Worm (Caenorhabditis elegans) whole organism, mixed stage, embryonic: ENCODE data around the gene F21A3.4.

Source experiments
- M03D4.4 ChIP-seq: sonication (generic microtip); optimal IDR thresholded peaks from 2 replicates; lab custom pipeline; 2017; ENCODE audit warnings: mild to moderate bottlenecking, missing genetic modification characterization, missing compliant biosample characterization
- bed-3 ChIP-seq: fragments of 200-800 bp; sonication (Bioruptor generic); optimal IDR thresholded peaks from 3 replicates; lab custom pipeline; 2018; ENCODE audit warnings: mild to moderate bottlenecking, missing genetic modification characterization, moderate library complexity, missing compliant biosample characterization
- blmp-1 ChIP-seq: fragments of 150-350 bp; optimal IDR thresholded peaks from 2 replicates; lab custom pipeline; 2014; ENCODE audit warnings: missing biosample characterization, missing genetic modification characterization
- ceh-39 ChIP-seq: fragments of 150-350 bp; optimal IDR thresholded peaks from 2 replicates; lab custom pipeline; 2014; ENCODE audit warnings: missing biosample characterization, missing genetic modification characterization
- ceh-43 ChIP-seq: fragments of 200-800 bp; sonication (Bioruptor generic); optimal IDR thresholded peaks from 2 replicates; lab custom pipeline; 2018; ENCODE audit warnings: mild to moderate bottlenecking, missing genetic modification characterization, moderate library complexity, missing compliant biosample characterization
- ceh-83 ChIP-seq: fragments of 200-800 bp; sonication (Bioruptor generic); optimal IDR thresholded peaks from 2 replicates; lab custom pipeline; 2018; ENCODE audit warnings: mild to moderate bottlenecking, missing genetic modification characterization, missing compliant biosample characterization
- ces-1 ChIP-seq: fragments of 150-350 bp; optimal IDR thresholded peaks from 2 replicates; lab custom pipeline; 2014; ENCODE audit warnings: missing biosample characterization, missing genetic modification reagents, missing genetic modification characterization
- cnd-1 ChIP-seq: fragments of 200-800 bp; sonication (Bioruptor generic); optimal IDR thresholded peaks from 2 replicates; lab custom pipeline; 2018; ENCODE audit warnings: mild to moderate bottlenecking, missing genetic modification characterization, missing compliant biosample characterization
- drap-1 ChIP-seq: fragments of 200-800 bp; sonication (Bioruptor generic); optimal IDR thresholded peaks from 3 replicates; lab custom pipeline; 2018; ENCODE audit warnings: mild to moderate bottlenecking, missing genetic modification characterization, missing compliant biosample characterization
- elt-1 ChIP-seq: sonication (generic microtip); optimal IDR thresholded peaks from 2 replicates; lab custom pipeline; 2017; ENCODE audit warnings: missing genetic modification characterization, mild to moderate bottlenecking, missing compliant biosample characterization, antibody characterized with exemption, moderate library complexity, borderline replicate concordance; ENCODE audit not compliant: insufficient read depth
- elt-3 ChIP-seq: fragments of 150-350 bp; optimal IDR thresholded peaks from 2 replicates; lab custom pipeline; 2014; ENCODE audit warnings: missing biosample characterization, missing genetic modification characterization
- flh-1 ChIP-seq: fragments of 200-800 bp; sonication (Bioruptor generic); optimal IDR thresholded peaks from 2 replicates; lab custom pipeline; 2018; ENCODE audit warnings: mild to moderate bottlenecking, missing genetic modification characterization, moderate library complexity, missing compliant biosample characterization
- ham-2 ChIP-seq: fragments of 200-800 bp; sonication (Bioruptor generic); optimal IDR thresholded peaks from 2 replicates; lab custom pipeline; 2018; ENCODE audit warnings: mild to moderate bottlenecking, missing genetic modification characterization, missing compliant biosample characterization
- hlh-1 ChIP-seq: fragments of 150-350 bp; optimal IDR thresholded peaks from 2 replicates; lab custom pipeline; 2014; ENCODE audit warnings: missing biosample characterization, missing genetic modification reagents, missing genetic modification characterization
- lin-13 ChIP-seq: fragments of 150-350 bp; optimal IDR thresholded peaks from 2 replicates; lab custom pipeline; 2014; ENCODE audit warnings: missing biosample characterization, missing genetic modification characterization
- lin-32 ChIP-seq: fragments of 200-800 bp; sonication (Bioruptor generic); optimal IDR thresholded peaks from 2 replicates; lab custom pipeline; 2018; ENCODE audit warnings: mild to moderate bottlenecking, missing genetic modification characterization, missing compliant biosample characterization
- lsy-2 ChIP-seq: fragments of 150-350 bp; optimal IDR thresholded peaks from 2 replicates; lab custom pipeline; 2014; ENCODE audit warnings: missing biosample characterization, missing genetic modification characterization
- mab-5 ChIP-seq: fragments of 150-350 bp; optimal IDR thresholded peaks from 2 replicates; lab custom pipeline; 2014; ENCODE audit warnings: missing biosample characterization, missing genetic modification characterization
- mep-1 ChIP-seq: fragments of 150-350 bp; optimal IDR thresholded peaks from 2 replicates; lab custom pipeline; 2017; ENCODE audit warnings: missing biosample characterization, missing genetic modification reagents, missing genetic modification characterization, inconsistent platforms
- mls-2 ChIP-seq: sonication (generic microtip); optimal IDR thresholded peaks from 2 replicates; lab custom pipeline; 2016; ENCODE audit warnings: mild to moderate bottlenecking, missing genetic modification characterization, moderate library complexity, missing compliant biosample characterization
- nhr-12 ChIP-seq: fragments of 150-350 bp; optimal IDR thresholded peaks from 2 replicates; lab custom pipeline; 2014; ENCODE audit warnings: missing biosample characterization, missing genetic modification characterization
- nhr-2 ChIP-seq: fragments of 150-350 bp; optimal IDR thresholded peaks from 2 replicates; lab custom pipeline; 2014; ENCODE audit warnings: missing biosample characterization, missing genetic modification characterization
- nhr-237 ChIP-seq: fragments of 150-350 bp; optimal IDR thresholded peaks from 2 replicates; lab custom pipeline; 2014; ENCODE audit warnings: missing biosample characterization, missing genetic modification characterization
- nhr-28 ChIP-seq: fragments of 150-350 bp; optimal IDR thresholded peaks from 2 replicates; lab custom pipeline; 2014; ENCODE audit warnings: missing biosample characterization, missing genetic modification characterization
- nhr-76 ChIP-seq: sonication (generic microtip); optimal IDR thresholded peaks from 2 replicates; lab custom pipeline; 2017; ENCODE audit warnings: missing biosample characterization, missing genetic modification characterization
- pha-4 ChIP-seq: fragments of 150-350 bp; optimal IDR thresholded peaks from 2 replicates; lab custom pipeline; 2018; ENCODE audit warnings: missing biosample characterization, missing genetic modification reagents, missing genetic modification characterization
- sem-2 ChIP-seq: fragments of 200-800 bp; sonication (Bioruptor generic); optimal IDR thresholded peaks from 2 replicates; lab custom pipeline; 2018; ENCODE audit warnings: mild to moderate bottlenecking, missing genetic modification characterization, missing compliant biosample characterization
- snpc-4 ChIP-seq: fragments of 150-350 bp; optimal IDR thresholded peaks from 2 replicates; lab custom pipeline; 2014; ENCODE audit warnings: missing biosample characterization, missing genetic modification characterization
- sptf-1 ChIP-seq: sonication (generic microtip); optimal IDR thresholded peaks from 2 replicates; lab custom pipeline; 2017; ENCODE audit warnings: mild to moderate bottlenecking, missing genetic modification characterization, moderate library complexity, missing compliant biosample characterization
- tbx-8 ChIP-seq: fragments of 200-800 bp; sonication (Bioruptor generic); optimal IDR thresholded peaks from 2 replicates; lab custom pipeline; 2018; ENCODE audit warnings: mild to moderate bottlenecking, missing genetic modification characterization, moderate library complexity, missing compliant biosample characterization
- unc-120 ChIP-seq: sonication (generic microtip); optimal IDR thresholded peaks from 2 replicates; lab custom pipeline; 2017; ENCODE audit warnings: missing genetic modification characterization, missing compliant biosample characterization; ENCODE audit not compliant: poor library complexity, severe bottlenecking
- unc-39 ChIP-seq: fragments of 150-350 bp; optimal IDR thresholded peaks from 2 replicates; lab custom pipeline; 2014; ENCODE audit warnings: missing biosample characterization, missing genetic modification characterization
- unc-62 ChIP-seq: fragments of 150-350 bp; optimal IDR thresholded peaks from 2 replicates; lab custom pipeline; 2014; ENCODE audit warnings: missing biosample characterization, missing genetic modification reagents, missing genetic modification characterization
- zip-8 ChIP-seq: fragments of 150-350 bp; optimal IDR thresholded peaks from 2 replicates; lab custom pipeline; 2014; ENCODE audit warnings: missing biosample characterization, missing genetic modification characterization
- ztf-11 ChIP-seq: fragments of 150-350 bp; optimal IDR thresholded peaks from 2 replicates; lab custom pipeline; 2014; ENCODE audit warnings: missing biosample characterization, missing genetic modification characterization

F21A3.4 gene

DNA sequence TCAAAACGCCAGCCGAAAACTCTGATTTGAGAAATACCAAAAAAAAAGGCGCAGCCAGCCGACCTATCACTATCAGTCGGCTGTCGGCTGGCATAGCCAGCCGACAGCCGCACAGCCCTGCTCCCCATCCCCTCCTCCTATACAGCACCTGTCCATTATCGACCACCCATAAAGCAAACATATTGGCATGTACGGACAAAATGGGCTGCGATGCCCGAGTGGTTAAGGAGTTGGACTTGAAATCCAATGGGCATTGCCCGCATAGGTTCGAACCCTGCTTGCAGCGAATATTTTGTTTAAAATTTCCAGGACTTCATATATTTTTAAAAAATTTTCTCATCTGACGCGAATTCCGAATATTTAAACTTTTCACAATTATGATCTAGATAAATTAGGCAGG is 14.0 kb downstream of the F21A3.4 start:
- no peak for TF ChIP-seq sptf-1
- TF ChIP-seq drap-1 (GFP tag; lab: Kevin White, UChicago), result peak; percentile 7
- no peak for TF ChIP-seq zip-8 (tag; lab: Kevin White, UChicago)
- no peak for TF ChIP-seq elt-1

ce11 chrV:15551642-15552041 is 15.2 kb downstream of the F21A3.4 start:
- TF ChIP-seq ceh-43 (GFP tag; lab: Kevin White, UChicago) (peak; percentile 83), cnd-1 (tag; lab: Kevin White, UChicago) (peak; percentile 85), pha-4 (tag; lab: Kevin White, UChicago) (no peak), unc-62 (GFP tag; lab: Kevin White, UChicago) (no peak), nhr-28 (peak; percentile 19), zip-8 (tag; lab: Kevin White, UChicago) (no peak), mab-5 (tag; lab: Kevin White, UChicago) (no peak), ham-2 (GFP tag; lab: Kevin White, UChicago) (peak; percentile 70), mep-1 (tag; lab: Kevin White, UChicago) (no peak), unc-39 (tag; lab: Kevin White, UChicago) (no peak), mls-2 (tag; lab: Kevin White, UChicago) (peak; percentile 91), tbx-8 (GFP tag; lab: Kevin White, UChicago) (peak; percentile 68), ztf-11 (tag; lab: Kevin White, UChicago) (peak; percentile 23), sptf-1 (peak; percentile 93), lin-32 (GFP tag; lab: Kevin White, UChicago) (peak; percentile 71), nhr-2 (tag; lab: Kevin White, UChicago) (no peak), ces-1 (GFP tag; lab: Kevin White, UChicago) (peak; percentile 30), nhr-237 (tag; lab: Kevin White, UChicago) (no peak), elt-1 (no peak), M03D4.4 (tag; lab: Kevin White, UChicago) (peak; percentile 91), ceh-39 (tag; lab: Kevin White, UChicago) (no peak), hlh-1 (tag; lab: Kevin White, UChicago) (peak; percentile 19), drap-1 (GFP tag; lab: Kevin White, UChicago) (peak; percentile 99), lin-13 (tag; lab: Kevin White, UChicago) (peak; percentile 6), nhr-76 (tag; lab: Kevin White, UChicago) (no peak), flh-1 (GFP tag; lab: Kevin White, UChicago) (peak; percentile 42), unc-120 (tag; lab: Kevin White, UChicago) (peak; percentile 74), blmp-1 (tag; lab: Kevin White, UChicago) (no peak), lsy-2 (peak; percentile 19), sem-2 (GFP tag; lab: Kevin White, UChicago) (peak; percentile 77), ceh-83 (peak; percentile 93), snpc-4 (no peak), bed-3 (GFP tag; lab: Kevin White, UChicago) (peak; percentile 68), elt-3 (no peak), nhr-12 (tag; lab: Kevin White, UChicago) (no peak)

DNA sequence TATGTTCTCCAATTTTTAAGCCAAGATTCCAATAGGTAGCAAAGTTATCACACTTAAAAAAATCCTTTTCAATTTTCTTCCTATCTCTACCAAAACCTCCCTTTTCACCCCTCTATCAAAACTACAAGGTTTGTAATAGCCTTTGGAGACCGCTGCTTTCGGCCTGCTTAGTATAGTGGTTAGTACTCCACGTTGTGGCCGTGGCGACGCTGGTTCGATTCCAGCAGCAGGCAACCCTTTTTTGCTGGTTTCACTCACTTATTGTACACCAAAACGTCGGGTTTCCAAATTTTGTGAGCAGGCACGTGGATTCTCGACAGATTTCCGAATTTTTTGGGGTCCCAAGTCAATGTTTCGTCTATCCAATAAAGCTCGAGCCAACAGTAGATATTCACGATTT is 17.4 kb downstream of the F21A3.4 start:
- TF ChIP-seq ham-2 (GFP tag; lab: Kevin White, UChicago) (peak; percentile 15), nhr-237 (tag; lab: Kevin White, UChicago) (no peak), lsy-2 (no peak), ceh-43 (GFP tag; lab: Kevin White, UChicago) (no peak), ztf-11 (tag; lab: Kevin White, UChicago) (no peak), unc-62 (GFP tag; lab: Kevin White, UChicago) (no peak), elt-1 (no peak), M03D4.4 (tag; lab: Kevin White, UChicago) (peak; percentile 55), drap-1 (GFP tag; lab: Kevin White, UChicago) (peak; percentile 83), ces-1 (GFP tag; lab: Kevin White, UChicago) (no peak), nhr-2 (tag; lab: Kevin White, UChicago) (no peak), nhr-12 (tag; lab: Kevin White, UChicago) (no peak), mab-5 (tag; lab: Kevin White, UChicago) (no peak), nhr-76 (tag; lab: Kevin White, UChicago) (no peak), ceh-39 (tag; lab: Kevin White, UChicago) (no peak), pha-4 (tag; lab: Kevin White, UChicago) (no peak), lin-32 (GFP tag; lab: Kevin White, UChicago) (peak; percentile 15), mep-1 (tag; lab: Kevin White, UChicago) (no peak), ceh-83 (no peak), flh-1 (GFP tag; lab: Kevin White, UChicago) (no peak), sptf-1 (peak; percentile 69), unc-120 (tag; lab: Kevin White, UChicago) (no peak), unc-39 (tag; lab: Kevin White, UChicago) (no peak), snpc-4 (no peak), sem-2 (GFP tag; lab: Kevin White, UChicago) (peak; percentile 27), tbx-8 (GFP tag; lab: Kevin White, UChicago) (no peak), nhr-28 (no peak), bed-3 (GFP tag; lab: Kevin White, UChicago) (peak; percentile 41), hlh-1 (tag; lab: Kevin White, UChicago) (peak; percentile 18), cnd-1 (tag; lab: Kevin White, UChicago) (peak; percentile 51), lin-13 (tag; lab: Kevin White, UChicago) (no peak), mls-2 (tag; lab: Kevin White, UChicago) (peak; percentile 38), zip-8 (tag; lab: Kevin White, UChicago) (no peak), blmp-1 (tag; lab: Kevin White, UChicago) (no peak), elt-3 (no peak)
